Fruit fly (Drosophila melanogaster) whole organism, embryonic: Measurements from ENCODE around the gene mRpS2.

Experiments used
- Adf1 ChIP-seq: fragments of 200-800 bp; sonication (Bioruptor generic); IDR thresholded peaks from 2 replicates; pipeline ENCODE4 v1.3.6; 2022; ENCODE audit warnings: missing biosample characterization, missing genetic modification characterization
- Atf-2 ChIP-seq: fragments of 200-800 bp; sonication (Bioruptor generic); optimal IDR thresholded peaks from 2 replicates; lab custom pipeline; 2016; ENCODE audit warnings: missing biosample characterization, missing genetic modification characterization
- Blimp-1 ChIP-seq: fragments of 200-800 bp; sonication (Bioruptor generic); optimal IDR thresholded peaks from 3 replicates; lab custom pipeline; 2018; ENCODE audit warnings: missing biosample characterization, missing genetic modification characterization, mild to moderate bottlenecking, moderate library complexity, missing genetic modification reagents
- CG1024 ChIP-seq: fragments of 200-800 bp; sonication (Bioruptor generic); IDR thresholded peaks from 2 replicates; pipeline ENCODE4 v1.3.6; 2022; ENCODE audit warnings: missing biosample characterization, missing genetic modification characterization
- CG10654 ChIP-seq: fragments of 200-800 bp; sonication (Bioruptor generic); optimal IDR thresholded peaks from 2 replicates; lab custom pipeline; 2016; ENCODE audit warnings: missing biosample characterization, missing genetic modification characterization
- CG11247 ChIP-seq: fragments of 200-800 bp; sonication (Bioruptor generic); IDR thresholded peaks from 2 replicates; pipeline ENCODE4 v1.3.6; 2022; ENCODE audit warnings: missing biosample characterization, missing genetic modification characterization
- CG11398 ChIP-seq: fragments of 200-800 bp; sonication (Bioruptor generic); optimal IDR thresholded peaks from 2 replicates; lab custom pipeline; 2016; ENCODE audit warnings: missing biosample characterization, missing genetic modification characterization
- CG13775 ChIP-seq: fragments of 200-800 bp; sonication (Bioruptor generic); optimal IDR thresholded peaks from 3 replicates; lab custom pipeline; 2017; ENCODE audit warnings: missing biosample characterization, mild to moderate bottlenecking, missing genetic modification characterization
- CG14965 ChIP-seq: fragments of 200-800 bp; sonication (Bioruptor generic); optimal IDR thresholded peaks from 2 replicates; lab custom pipeline; 2016; ENCODE audit warnings: missing biosample characterization, missing genetic modification characterization, borderline replicate concordance
- CG15011 ChIP-seq: fragments of 200-800 bp; sonication (Bioruptor generic); optimal IDR thresholded peaks from 3 replicates; lab custom pipeline; 2018; ENCODE audit warnings: missing biosample characterization, mild to moderate bottlenecking, missing genetic modification characterization
- CG17361 ChIP-seq: fragments of 200-800 bp; sonication (Bioruptor generic); IDR thresholded peaks from 3 replicates; pipeline ENCODE4 v1.3.6; 2022; ENCODE audit warnings: missing biosample characterization, missing genetic modification characterization
- CG17385 ChIP-seq: fragments of 200-800 bp; sonication (Bioruptor generic); optimal IDR thresholded peaks from 3 replicates; lab custom pipeline; 2018; ENCODE audit warnings: missing biosample characterization, mild to moderate bottlenecking, missing genetic modification characterization
- CG17829 ChIP-seq: fragments of 200-800 bp; optimal IDR thresholded peaks from 2 replicates; lab custom pipeline; 2019; ENCODE audit warnings: missing biosample characterization, mild to moderate bottlenecking, missing genetic modification characterization, moderate library complexity
- CG1792 ChIP-seq: fragments of 200-800 bp; sonication (Bioruptor generic); optimal IDR thresholded peaks from 2 replicates; lab custom pipeline; 2016; ENCODE audit warnings: missing biosample characterization, missing genetic modification characterization
- CG18262 ChIP-seq: fragments of 200-800 bp; optimal IDR thresholded peaks from 3 replicates; lab custom pipeline; 2019; ENCODE audit warnings: missing biosample characterization, mild to moderate bottlenecking, missing genetic modification characterization, moderate library complexity
- CG2116 ChIP-seq: fragments of 200-800 bp; sonication (Bioruptor generic); optimal IDR thresholded peaks from 3 replicates; lab custom pipeline; 2018; ENCODE audit warnings: missing biosample characterization, mild to moderate bottlenecking, missing genetic modification characterization
- CG32767 ChIP-seq: fragments of 200-800 bp; sonication (Bioruptor generic); IDR thresholded peaks from 2 replicates; pipeline ENCODE4 v1.3.6; 2022; ENCODE audit warnings: missing biosample characterization, missing genetic modification characterization
- CG4617 ChIP-seq: fragments of 200-800 bp; sonication (Bioruptor generic); optimal IDR thresholded peaks from 3 replicates; lab custom pipeline; 2016; ENCODE audit warnings: missing biosample characterization, missing genetic modification characterization, borderline replicate concordance
- CG6765 ChIP-seq: fragments of 200-800 bp; sonication (Bioruptor generic); optimal IDR thresholded peaks from 3 replicates; lab custom pipeline; 2017; ENCODE audit warnings: missing biosample characterization, mild to moderate bottlenecking, missing genetic modification characterization
- CG7745 ChIP-seq: fragments of 200-800 bp; sonication (Bioruptor generic); optimal IDR thresholded peaks from 2 replicates; lab custom pipeline; 2018; ENCODE audit warnings: missing biosample characterization, mild to moderate bottlenecking, missing genetic modification characterization, moderate library complexity
- CG8388 ChIP-seq: fragments of 200-800 bp; sonication (Bioruptor generic); optimal IDR thresholded peaks from 2 replicates; lab custom pipeline; 2019; ENCODE audit warnings: missing biosample characterization, mild to moderate bottlenecking, missing genetic modification characterization, moderate library complexity
- CG8478 ChIP-seq: fragments of >200 bp; optimal IDR thresholded peaks from 2 replicates; lab custom pipeline; 2018
- CG9817 ChIP-seq: fragments of 200-800 bp; sonication (Bioruptor generic); optimal IDR thresholded peaks from 2 replicates; lab custom pipeline; 2018; ENCODE audit warnings: missing biosample characterization, mild to moderate bottlenecking, missing genetic modification characterization, moderate library complexity
- D ChIP-seq, 2 experiments: fragments of 200-800 bp in 1 of 2; fragments of >200 bp in 1 of 2; sonication (Bioruptor generic) in 1 of 2; optimal IDR thresholded peaks; 2 replicates in 1 of 2; 3 replicates in 1 of 2; lab custom pipeline; 2017; ENCODE audit warnings: mild to moderate bottlenecking in 1 of 2, missing biosample characterization in 1 of 2, missing genetic modification characterization in 1 of 2, missing genetic modification reagents in 1 of 2
- Doc3 ChIP-seq: fragments of 200-800 bp; sonication (Bioruptor generic); IDR thresholded peaks from 3 replicates; pipeline ENCODE4 v1.3.6; 2022; ENCODE audit warnings: missing biosample characterization, missing genetic modification characterization; ENCODE audit not compliant: partially characterized antibody
- Gsc ChIP-seq: fragments of 200-800 bp; sonication (Bioruptor generic); IDR thresholded peaks from 2 replicates; pipeline ENCODE4 v1.3.6; 2022; ENCODE audit warnings: missing biosample characterization, missing genetic modification characterization
- Gug ChIP-seq: fragments of 200-800 bp; sonication (Bioruptor generic); IDR thresholded peaks from 4 replicates; pipeline ENCODE4 v1.3.6; 2022; ENCODE audit warnings: missing biosample characterization, missing genetic modification characterization
- Hmx ChIP-seq: fragments of 200-800 bp; sonication (Bioruptor generic); optimal IDR thresholded peaks from 2 replicates; lab custom pipeline; 2016; ENCODE audit warnings: missing biosample characterization, missing genetic modification characterization
- Jarid2 ChIP-seq: fragments of 200-800 bp; sonication (Bioruptor generic); optimal IDR thresholded peaks from 3 replicates; lab custom pipeline; 2017; ENCODE audit warnings: mild to moderate bottlenecking, missing biosample characterization, missing genetic modification reagents, missing genetic modification characterization
- Lim3 ChIP-seq: fragments of 200-800 bp; sonication (Bioruptor generic); IDR thresholded peaks from 2 replicates; pipeline ENCODE4 v1.3.6; 2022; ENCODE audit warnings: missing biosample characterization, missing genetic modification characterization
- NFAT ChIP-seq: fragments of 200-800 bp; sonication (Bioruptor generic); IDR thresholded peaks from 2 replicates; pipeline ENCODE4 v1.3.6; 2022; ENCODE audit warnings: missing biosample characterization, missing genetic modification characterization
- Six4 ChIP-seq: fragments of 200-800 bp; sonication (Bioruptor generic); optimal IDR thresholded peaks from 2 replicates; lab custom pipeline; 2016; ENCODE audit warnings: missing biosample characterization, missing genetic modification characterization
- Vsx1 ChIP-seq: fragments of 200-800 bp; sonication (Bioruptor generic); optimal IDR thresholded peaks from 2 replicates; lab custom pipeline; 2017; ENCODE audit warnings: missing biosample characterization, mild to moderate bottlenecking, missing genetic modification characterization, missing genetic modification reagents
- ac ChIP-seq: fragments of 200-800 bp; sonication (Bioruptor generic); optimal IDR thresholded peaks from 3 replicates; lab custom pipeline; 2017; ENCODE audit warnings: missing biosample characterization, mild to moderate bottlenecking, missing genetic modification characterization
- ash1 ChIP-seq: fragments of 200-800 bp; sonication (Bioruptor generic); optimal IDR thresholded peaks from 2 replicates; lab custom pipeline; 2018; ENCODE audit warnings: missing biosample characterization, mild to moderate bottlenecking, missing genetic modification characterization
- bcd ChIP-seq: fragments of 200-800 bp; sonication (Bioruptor generic); optimal IDR thresholded peaks from 2 replicates; lab custom pipeline; 2017; ENCODE audit warnings: missing biosample characterization, mild to moderate bottlenecking, missing genetic modification characterization
- ci ChIP-seq: fragments of 200-800 bp; sonication (Bioruptor generic); IDR thresholded peaks from 3 replicates; pipeline ENCODE4 v1.3.6; 2022; ENCODE audit warnings: missing biosample characterization, missing genetic modification characterization
- cwo ChIP-seq: fragments of 200-800 bp; sonication (Bioruptor generic); optimal IDR thresholded peaks from 3 replicates; lab custom pipeline; 2017; ENCODE audit warnings: missing biosample characterization, missing genetic modification characterization, mild to moderate bottlenecking, moderate library complexity, missing genetic modification reagents
- dimm ChIP-seq: fragments of 200-800 bp; sonication (Bioruptor generic); IDR thresholded peaks from 2 replicates; pipeline ENCODE4 v1.3.6; 2022; ENCODE audit warnings: missing biosample characterization, missing genetic modification characterization
- dm ChIP-seq: fragments of 200-800 bp; sonication (Bioruptor generic); optimal IDR thresholded peaks from 3 replicates; lab custom pipeline; 2016; ENCODE audit warnings: missing biosample characterization, missing genetic modification characterization
- gfzf ChIP-seq: fragments of 200-800 bp; sonication (Bioruptor generic); optimal IDR thresholded peaks from 2 replicates; lab custom pipeline; 2016; ENCODE audit warnings: missing biosample characterization, mild to moderate bottlenecking, missing genetic modification characterization, moderate library complexity
- insv ChIP-seq, 2 experiments: fragments of 200-800 bp; sonication (Bioruptor generic); optimal IDR thresholded peaks; 3 replicates each; lab custom pipeline; 2016 to 2018; ENCODE audit warnings: missing biosample characterization in 2 of 2, missing genetic modification characterization in 2 of 2
- kay ChIP-seq: fragments of 200-800 bp; sonication (Bioruptor generic); optimal IDR thresholded peaks from 2 replicates; lab custom pipeline; 2016; ENCODE audit warnings: missing biosample characterization, missing genetic modification characterization
- kni ChIP-seq: fragments of 200-800 bp; sonication (Bioruptor generic); optimal IDR thresholded peaks from 3 replicates; lab custom pipeline; 2017; ENCODE audit warnings: mild to moderate bottlenecking, missing biosample characterization, missing genetic modification reagents, missing genetic modification characterization
- mam ChIP-seq: fragments of 200-800 bp; sonication (Bioruptor generic); optimal IDR thresholded peaks from 3 replicates; lab custom pipeline; 2016; ENCODE audit warnings: missing biosample characterization, missing genetic modification characterization
- onecut ChIP-seq: fragments of 200-800 bp; sonication (Bioruptor generic); IDR thresholded peaks from 2 replicates; pipeline ENCODE4 v1.3.6; 2022; ENCODE audit warnings: missing biosample characterization, missing genetic modification characterization
- pnt ChIP-seq: fragments of 200-800 bp; sonication (Bioruptor generic); optimal IDR thresholded peaks from 3 replicates; lab custom pipeline; 2016; ENCODE audit warnings: missing biosample characterization, missing genetic modification characterization
- pros ChIP-seq: fragments of 200-800 bp; sonication (Bioruptor generic); optimal IDR thresholded peaks from 3 replicates; lab custom pipeline; 2019; ENCODE audit warnings: missing biosample characterization, mild to moderate bottlenecking, missing genetic modification characterization, moderate library complexity
- tap ChIP-seq: fragments of 200-800 bp; optimal IDR thresholded peaks from 3 replicates; lab custom pipeline; 2019; ENCODE audit warnings: missing biosample characterization, mild to moderate bottlenecking, missing genetic modification characterization, moderate library complexity
- usp ChIP-seq: fragments of >200 bp; optimal IDR thresholded peaks from 2 replicates; lab custom pipeline; 2017; ENCODE audit warnings: missing biosample characterization, missing genetic modification characterization
- wdn ChIP-seq: fragments of 200-800 bp; sonication (Bioruptor generic); IDR thresholded peaks from 2 replicates; pipeline ENCODE4 v1.3.6; 2022; ENCODE audit warnings: missing biosample characterization, missing genetic modification characterization

Gene mRpS2

DNA sequence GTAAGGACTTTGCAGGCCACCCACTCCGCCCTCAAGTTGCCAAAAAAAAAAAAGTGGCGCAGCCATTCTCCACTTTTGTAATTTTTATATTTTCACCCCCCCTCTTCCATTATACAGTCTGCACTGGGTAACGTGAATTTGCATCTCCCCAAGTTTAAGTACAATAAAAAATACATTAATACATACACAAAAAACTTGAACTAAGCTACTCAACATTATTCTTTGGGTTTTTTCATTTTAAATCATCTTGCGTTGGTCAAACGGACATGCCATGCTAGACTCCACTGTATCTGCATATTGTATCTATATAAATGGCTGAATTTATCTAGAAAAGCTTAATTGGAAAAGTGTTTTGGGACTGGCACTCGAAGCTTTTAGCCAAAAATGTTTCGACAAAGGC, 11.3 kb upstream of the mRpS2 start (continued):
- TF ChIP-seq CG10654 (GFP tag; lab: Kevin White, UChicago) = peak; percentile 4
- no peak for TF ChIP-seq Atf-2 (GFP tag; lab: Kevin White, UChicago)
- TF ChIP-seq kay (GFP tag; lab: Kevin White, UChicago) = no peak
- TF ChIP-seq CG15011 (GFP tag; lab: Kevin White, UChicago) = no peak
- TF ChIP-seq CG2116 (GFP tag; lab: Kevin White, UChicago) = no peak
- peak; percentile 30 for TF ChIP-seq tap (tag; lab: Kevin White, UChicago)
- no peak for TF ChIP-seq kni
- TF ChIP-seq wdn (GFP tag; lab: Robert Waterston, UW) = no peak
- no peak for TF ChIP-seq CG7745 (tag; lab: Kevin White, UChicago)
- no peak; the same call in 2 of the 3 replicates for TF ChIP-seq CG17361 (GFP tag; lab: Robert Waterston, UW)
- TF ChIP-seq cwo = peak; percentile 55
- TF ChIP-seq insv (GFP tag; optimal IDR thresholded peaks at IDR 0.05; lab: Kevin White, UChicago) = no peak
- TF ChIP-seq CG9817 (tag; lab: Kevin White, UChicago) = no peak
- no peak for TF ChIP-seq Hmx (GFP tag; lab: Kevin White, UChicago)
- no peak for TF ChIP-seq dm (GFP tag; lab: Kevin White, UChicago)
- TF ChIP-seq Lim3 (GFP tag; lab: Robert Waterston, UW) = no peak
- no peak for TF ChIP-seq CG6765 (GFP tag; lab: Kevin White, UChicago)
- no peak for TF ChIP-seq CG11398
- TF ChIP-seq CG11247 (GFP tag; lab: Robert Waterston, UW) = no peak
- TF ChIP-seq mam (GFP tag; lab: Kevin White, UChicago) = peak; percentile 57
- TF ChIP-seq D (optimal IDR thresholded peaks at IDR 0.05; lab: Kevin White, UChicago) = no peak
- TF ChIP-seq D (GFP tag; optimal IDR thresholded peaks at IDR 0.05; lab: Kevin White, UChicago) = no peak
- no peak for TF ChIP-seq CG1024
- TF ChIP-seq CG13775 (GFP tag; lab: Kevin White, UChicago) = no peak
- peak; percentile 49; the same call in 1 of the 2 replicates for TF ChIP-seq NFAT (GFP tag; lab: Robert Waterston, UW)
- TF ChIP-seq CG8478 (lab: Kevin White, UChicago) = no peak
- TF ChIP-seq pnt (GFP tag; lab: Kevin White, UChicago) = no peak
- TF ChIP-seq ci = 0 out of 3 replicates have a peak, but pooled peaks have one; percentile 46
- TF ChIP-seq CG32767 (GFP tag; lab: Robert Waterston, UW) = no peak
- no peak for TF ChIP-seq pros (GFP tag; lab: Kevin White, UChicago)
- TF ChIP-seq bcd (GFP tag; lab: Kevin White, UChicago) = peak; percentile 11
- no peak for TF ChIP-seq CG4617 (GFP tag; lab: Kevin White, UChicago)
- peak; percentile 27 for TF ChIP-seq CG18262
- TF ChIP-seq Doc3 = no peak
- peak; percentile 66; the same call in 3 of the 4 replicates for TF ChIP-seq Gug
- no peak for TF ChIP-seq usp (GFP tag; lab: Kevin White, UChicago)
- TF ChIP-seq CG17829 (tag; lab: Kevin White, UChicago) = no peak
- no peak for TF ChIP-seq Vsx1
- no peak for TF ChIP-seq ash1
- no peak for TF ChIP-seq Jarid2
- TF ChIP-seq Blimp-1 (GFP tag; lab: Kevin White, UChicago) = no peak
- no peak for TF ChIP-seq CG8388 (GFP tag; lab: Kevin White, UChicago)
- TF ChIP-seq Adf1 (GFP tag; lab: Robert Waterston, UW) = no peak
- no peak for TF ChIP-seq ac
- TF ChIP-seq CG14965 (GFP tag; lab: Kevin White, UChicago) = no peak
- no peak for TF ChIP-seq CG1792
- TF ChIP-seq onecut (GFP tag; lab: Robert Waterston, UW) = no peak
- no peak for TF ChIP-seq dimm (GFP tag; lab: Robert Waterston, UW)
- no peak for TF ChIP-seq Gsc (GFP tag; lab: Robert Waterston, UW)
- TF ChIP-seq gfzf (GFP tag; lab: Kevin White, UChicago) = no peak
- no peak for TF ChIP-seq CG17385 (GFP tag; lab: Kevin White, UChicago)
- no peak for TF ChIP-seq Six4 (GFP tag; lab: Kevin White, UChicago)
